Fruit fly (Drosophila melanogaster): Measurements from ENCODE around the gene ogre.

ogre gene

DNA sequence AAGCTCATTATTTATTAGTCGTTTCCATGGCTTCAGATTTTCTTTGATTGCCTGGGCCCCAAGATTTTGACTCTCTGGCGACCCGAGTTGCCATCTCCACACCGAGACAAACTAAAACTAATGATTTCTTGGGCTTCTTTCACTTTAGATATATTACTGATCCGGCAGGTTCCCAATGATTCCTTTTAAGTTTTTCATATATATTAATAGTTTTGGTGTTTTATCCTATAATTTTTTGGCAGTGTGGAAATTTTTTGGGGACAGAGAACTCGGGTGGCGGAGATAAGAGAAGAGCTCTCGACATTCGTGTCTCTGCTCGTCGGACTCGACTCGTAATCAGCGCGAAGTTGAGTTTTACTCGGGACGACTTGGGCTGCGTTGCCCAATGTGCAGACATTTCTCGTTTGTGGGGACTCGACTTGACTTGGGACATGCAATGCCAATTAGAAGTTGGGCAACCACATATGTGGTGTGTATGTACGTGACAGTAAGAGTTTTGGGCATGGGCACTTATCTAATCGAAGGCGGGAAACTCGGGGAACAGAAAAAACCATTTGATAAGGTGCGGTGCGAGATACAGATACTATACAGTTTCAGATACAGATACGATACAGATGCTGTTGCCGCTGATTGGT, 10.1 kb upstream of the ogre start (continued):
- TF ChIP-seq crol (GFP tag; IDR thresholded peaks at IDR 0.05) (no peak), eyg (GFP tag; optimal IDR thresholded peaks at IDR 0.05) (no peak), pan (optimal IDR thresholded peaks at IDR 0.05) (no peak), pan (GFP tag; optimal IDR thresholded peaks at IDR 0.05 in 1 of 2, IDR thresholded peaks at IDR 0.05 in 1 of 2) (peak in 1 of 2 experiments; percentile 74), B-H1 (GFP tag; IDR thresholded peaks at IDR 0.05) (peak; percentile 47; the same call in 1 of the 3 replicates), CG33213 (GFP tag; optimal IDR thresholded peaks at IDR 0.05) (no peak), Atf6 (GFP tag; IDR thresholded peaks at IDR 0.05) (peak; percentile 28; the same call in 1 of the 2 replicates), pnt (GFP tag; optimal IDR thresholded peaks at IDR 0.05) (no peak), Gsc (GFP tag; IDR thresholded peaks at IDR 0.05) (no peak), CG11456 (GFP tag; IDR thresholded peaks at IDR 0.05) (peak; percentile 63; the same call in 2 of the 3 replicates), CG10147 (GFP tag; optimal IDR thresholded peaks at IDR 0.05) (no peak), lola (GFP tag; optimal IDR thresholded peaks at IDR 0.05) (no peak), CG7786 (GFP tag; optimal IDR thresholded peaks at IDR 0.05) (peak; percentile 15), CG11093 (GFP tag; IDR thresholded peaks at IDR 0.05) (no peak), dan (GFP tag; IDR thresholded peaks at IDR 0.05) (no peak), CG11247 (GFP tag; IDR thresholded peaks at IDR 0.05) (no peak), cato (GFP tag; optimal IDR thresholded peaks at IDR 0.05; ENCODE audit: borderline replicate concordance) (no peak), CG10654 (GFP tag; optimal IDR thresholded peaks at IDR 0.05) (no peak), CG2199 (GFP tag; IDR thresholded peaks at IDR 0.05) (0 out of 3 replicates have a peak, but pooled peaks have one; percentile 16), tin (GFP tag; optimal IDR thresholded peaks at IDR 0.05) (no peak), her (GFP tag; optimal IDR thresholded peaks at IDR 0.05) (no peak), gce (GFP tag; IDR thresholded peaks at IDR 0.05) (no peak), shn (GFP tag; optimal IDR thresholded peaks at IDR 0.05) (no peak), CG31224 (GFP tag; IDR thresholded peaks at IDR 0.05) (no peak), CG43689 (GFP tag; IDR thresholded peaks at IDR 0.05) (no peak), CG13624 (GFP tag; optimal IDR thresholded peaks at IDR 0.05) (peak; percentile 6), CG9215 (GFP tag; IDR thresholded peaks at IDR 0.05) (peak; percentile 41; the same call in 1 of the 2 replicates), zen (tag; optimal IDR thresholded peaks at IDR 0.05) (no peak), gcm (GFP tag; optimal IDR thresholded peaks at IDR 0.05) (no peak), bcd (GFP tag; optimal IDR thresholded peaks at IDR 0.05) (peak; percentile 4), nmo (GFP tag; optimal IDR thresholded peaks at IDR 0.05) (peak; percentile 17), vfl (GFP tag; optimal IDR thresholded peaks at IDR 0.05) (no peak), CG8924 (tag; optimal IDR thresholded peaks at IDR 0.05) (peak; percentile 49), CG12155 (GFP tag; optimal IDR thresholded peaks at IDR 0.05) (no peak), Sin3A (optimal IDR thresholded peaks at IDR 0.05) (no peak), CG1603 (tag; optimal IDR thresholded peaks at IDR 0.05) (no peak), lab (GFP tag; optimal IDR thresholded peaks at IDR 0.05) (peak; percentile 80), CG11560 (tag; IDR thresholded peaks at IDR 0.05) (no peak), tio (GFP tag; optimal IDR thresholded peaks at IDR 0.05) (no peak), Elba2 (GFP tag; optimal IDR thresholded peaks at IDR 0.05) (no peak), CG33557 (GFP tag; optimal IDR thresholded peaks at IDR 0.05) (no peak), Lim3 (GFP tag; IDR thresholded peaks at IDR 0.05) (no peak), CG16815 (GFP tag; optimal IDR thresholded peaks at IDR 0.05) (no peak), NfI (GFP tag; optimal IDR thresholded peaks at IDR 0.05) (peak; percentile 19), CG4404 (GFP tag; IDR thresholded peaks at IDR 0.05) (peak; percentile 23; the same call in 1 of the 2 replicates), CG4820 (GFP tag; optimal IDR thresholded peaks at IDR 0.05) (no peak), CG32772 (GFP tag; IDR thresholded peaks at IDR 0.05) (no peak), Ptx1 (GFP tag; IDR thresholded peaks at IDR 0.05) (peak; percentile 51; the same call in 1 of the 2 replicates), seq (GFP tag; IDR thresholded peaks at IDR 0.05) (no peak), CG16813 (GFP tag; IDR thresholded peaks at IDR 0.05; ENCODE audit: partially characterized antibody) (no peak), slbo (GFP tag; IDR thresholded peaks at IDR 0.05) (peak; percentile 57; the same call in 1 of the 2 replicates), gt (GFP tag; IDR thresholded peaks at IDR 0.05) (no peak)

All from whole organism, embryonic.